Worm (Caenorhabditis elegans) whole organism, mixed stage, embryonic: Measurements from ENCODE around the gene dct-13.

Experiments
- M03D4.4 ChIP-seq: sonication (generic microtip); optimal IDR thresholded peaks from 2 replicates; lab custom pipeline; 2017; ENCODE audit warnings: mild to moderate bottlenecking, missing genetic modification characterization, missing compliant biosample characterization
- bed-3 ChIP-seq: fragments of 200-800 bp; sonication (Bioruptor generic); optimal IDR thresholded peaks from 3 replicates; lab custom pipeline; 2018; ENCODE audit warnings: mild to moderate bottlenecking, missing genetic modification characterization, moderate library complexity, missing compliant biosample characterization
- blmp-1 ChIP-seq: fragments of 150-350 bp; optimal IDR thresholded peaks from 2 replicates; lab custom pipeline; 2014; ENCODE audit warnings: missing biosample characterization, missing genetic modification characterization
- ceh-39 ChIP-seq: fragments of 150-350 bp; optimal IDR thresholded peaks from 2 replicates; lab custom pipeline; 2014; ENCODE audit warnings: missing biosample characterization, missing genetic modification characterization
- ceh-43 ChIP-seq: fragments of 200-800 bp; sonication (Bioruptor generic); optimal IDR thresholded peaks from 2 replicates; lab custom pipeline; 2018; ENCODE audit warnings: mild to moderate bottlenecking, missing genetic modification characterization, moderate library complexity, missing compliant biosample characterization
- ceh-83 ChIP-seq: fragments of 200-800 bp; sonication (Bioruptor generic); optimal IDR thresholded peaks from 2 replicates; lab custom pipeline; 2018; ENCODE audit warnings: mild to moderate bottlenecking, missing genetic modification characterization, missing compliant biosample characterization
- ces-1 ChIP-seq: fragments of 150-350 bp; optimal IDR thresholded peaks from 2 replicates; lab custom pipeline; 2014; ENCODE audit warnings: missing biosample characterization, missing genetic modification reagents, missing genetic modification characterization
- cnd-1 ChIP-seq: fragments of 200-800 bp; sonication (Bioruptor generic); optimal IDR thresholded peaks from 2 replicates; lab custom pipeline; 2018; ENCODE audit warnings: mild to moderate bottlenecking, missing genetic modification characterization, missing compliant biosample characterization
- elt-1 ChIP-seq: sonication (generic microtip); optimal IDR thresholded peaks from 2 replicates; lab custom pipeline; 2017; ENCODE audit warnings: missing genetic modification characterization, mild to moderate bottlenecking, missing compliant biosample characterization, antibody characterized with exemption, moderate library complexity, borderline replicate concordance; ENCODE audit not compliant: insufficient read depth
- flh-1 ChIP-seq: fragments of 200-800 bp; sonication (Bioruptor generic); optimal IDR thresholded peaks from 2 replicates; lab custom pipeline; 2018; ENCODE audit warnings: mild to moderate bottlenecking, missing genetic modification characterization, moderate library complexity, missing compliant biosample characterization
- ham-2 ChIP-seq: fragments of 200-800 bp; sonication (Bioruptor generic); optimal IDR thresholded peaks from 2 replicates; lab custom pipeline; 2018; ENCODE audit warnings: mild to moderate bottlenecking, missing genetic modification characterization, missing compliant biosample characterization
- hlh-1 ChIP-seq: fragments of 150-350 bp; optimal IDR thresholded peaks from 2 replicates; lab custom pipeline; 2014; ENCODE audit warnings: missing biosample characterization, missing genetic modification reagents, missing genetic modification characterization
- lin-13 ChIP-seq: fragments of 150-350 bp; optimal IDR thresholded peaks from 2 replicates; lab custom pipeline; 2014; ENCODE audit warnings: missing biosample characterization, missing genetic modification characterization
- lin-32 ChIP-seq: fragments of 200-800 bp; sonication (Bioruptor generic); optimal IDR thresholded peaks from 2 replicates; lab custom pipeline; 2018; ENCODE audit warnings: mild to moderate bottlenecking, missing genetic modification characterization, missing compliant biosample characterization
- lsy-2 ChIP-seq: fragments of 150-350 bp; optimal IDR thresholded peaks from 2 replicates; lab custom pipeline; 2014; ENCODE audit warnings: missing biosample characterization, missing genetic modification characterization
- mab-5 ChIP-seq: fragments of 150-350 bp; optimal IDR thresholded peaks from 2 replicates; lab custom pipeline; 2014; ENCODE audit warnings: missing biosample characterization, missing genetic modification characterization
- mep-1 ChIP-seq: fragments of 150-350 bp; optimal IDR thresholded peaks from 2 replicates; lab custom pipeline; 2017; ENCODE audit warnings: missing biosample characterization, missing genetic modification reagents, missing genetic modification characterization, inconsistent platforms
- mls-2 ChIP-seq: sonication (generic microtip); optimal IDR thresholded peaks from 2 replicates; lab custom pipeline; 2016; ENCODE audit warnings: mild to moderate bottlenecking, missing genetic modification characterization, moderate library complexity, missing compliant biosample characterization
- nhr-12 ChIP-seq: fragments of 150-350 bp; optimal IDR thresholded peaks from 2 replicates; lab custom pipeline; 2014; ENCODE audit warnings: missing biosample characterization, missing genetic modification characterization
- nhr-2 ChIP-seq: fragments of 150-350 bp; optimal IDR thresholded peaks from 2 replicates; lab custom pipeline; 2014; ENCODE audit warnings: missing biosample characterization, missing genetic modification characterization
- nhr-237 ChIP-seq: fragments of 150-350 bp; optimal IDR thresholded peaks from 2 replicates; lab custom pipeline; 2014; ENCODE audit warnings: missing biosample characterization, missing genetic modification characterization
- nhr-28 ChIP-seq: fragments of 150-350 bp; optimal IDR thresholded peaks from 2 replicates; lab custom pipeline; 2014; ENCODE audit warnings: missing biosample characterization, missing genetic modification characterization
- nhr-76 ChIP-seq: sonication (generic microtip); optimal IDR thresholded peaks from 2 replicates; lab custom pipeline; 2017; ENCODE audit warnings: missing biosample characterization, missing genetic modification characterization
- snpc-4 ChIP-seq: fragments of 150-350 bp; optimal IDR thresholded peaks from 2 replicates; lab custom pipeline; 2014; ENCODE audit warnings: missing biosample characterization, missing genetic modification characterization
- sptf-1 ChIP-seq: sonication (generic microtip); optimal IDR thresholded peaks from 2 replicates; lab custom pipeline; 2017; ENCODE audit warnings: mild to moderate bottlenecking, missing genetic modification characterization, moderate library complexity, missing compliant biosample characterization
- tbx-8 ChIP-seq: fragments of 200-800 bp; sonication (Bioruptor generic); optimal IDR thresholded peaks from 2 replicates; lab custom pipeline; 2018; ENCODE audit warnings: mild to moderate bottlenecking, missing genetic modification characterization, moderate library complexity, missing compliant biosample characterization
- unc-120 ChIP-seq: sonication (generic microtip); optimal IDR thresholded peaks from 2 replicates; lab custom pipeline; 2017; ENCODE audit warnings: missing genetic modification characterization, missing compliant biosample characterization; ENCODE audit not compliant: poor library complexity, severe bottlenecking
- unc-39 ChIP-seq: fragments of 150-350 bp; optimal IDR thresholded peaks from 2 replicates; lab custom pipeline; 2014; ENCODE audit warnings: missing biosample characterization, missing genetic modification characterization
- zip-8 ChIP-seq: fragments of 150-350 bp; optimal IDR thresholded peaks from 2 replicates; lab custom pipeline; 2014; ENCODE audit warnings: missing biosample characterization, missing genetic modification characterization
- ztf-11 ChIP-seq: fragments of 150-350 bp; optimal IDR thresholded peaks from 2 replicates; lab custom pipeline; 2014; ENCODE audit warnings: missing biosample characterization, missing genetic modification characterization

Gene dct-13

DNA sequence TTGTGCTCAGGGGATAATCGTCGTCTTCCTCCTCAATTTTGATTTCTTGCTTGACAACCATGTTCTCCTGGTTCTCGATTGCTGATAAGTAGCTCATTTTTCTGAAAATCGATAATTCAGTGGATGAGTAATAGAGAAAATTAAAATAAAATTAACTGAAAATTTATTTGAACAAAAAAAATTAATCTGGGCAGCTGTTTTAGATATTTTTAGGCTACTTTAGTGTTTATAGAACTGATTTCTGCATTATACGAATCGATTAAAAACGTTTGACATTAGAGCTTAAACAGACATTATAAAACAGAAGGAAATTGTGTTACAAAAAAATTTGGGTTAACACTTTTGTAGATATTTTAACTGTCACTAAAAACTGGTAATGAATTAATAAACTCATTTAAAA lies 23.3 kb upstream of the dct-13 start, which contains the start of gene athp-3:
athp-3 (minus strand) TSS at position 101 of the 400 bp plus-strand sequence.
- TF ChIP-seq ceh-39 (tag; lab: Kevin White, UChicago) (no peak), lin-13 (tag; lab: Kevin White, UChicago) (no peak), mab-5 (tag; lab: Kevin White, UChicago) (no peak), flh-1 (GFP tag; lab: Kevin White, UChicago) (no peak), ces-1 (GFP tag; lab: Kevin White, UChicago) (no peak), lsy-2 (tag; lab: Kevin White, UChicago) (no peak), sptf-1 (tag; lab: Kevin White, UChicago) (no peak), ceh-83 (GFP tag; lab: Kevin White, UChicago) (no peak), nhr-2 (tag; lab: Kevin White, UChicago) (no peak), cnd-1 (tag; lab: Kevin White, UChicago) (no peak), mep-1 (tag; lab: Kevin White, UChicago) (no peak), hlh-1 (tag; lab: Kevin White, UChicago) (no peak), ztf-11 (no peak), bed-3 (GFP tag; lab: Kevin White, UChicago) (no peak)

DNA sequence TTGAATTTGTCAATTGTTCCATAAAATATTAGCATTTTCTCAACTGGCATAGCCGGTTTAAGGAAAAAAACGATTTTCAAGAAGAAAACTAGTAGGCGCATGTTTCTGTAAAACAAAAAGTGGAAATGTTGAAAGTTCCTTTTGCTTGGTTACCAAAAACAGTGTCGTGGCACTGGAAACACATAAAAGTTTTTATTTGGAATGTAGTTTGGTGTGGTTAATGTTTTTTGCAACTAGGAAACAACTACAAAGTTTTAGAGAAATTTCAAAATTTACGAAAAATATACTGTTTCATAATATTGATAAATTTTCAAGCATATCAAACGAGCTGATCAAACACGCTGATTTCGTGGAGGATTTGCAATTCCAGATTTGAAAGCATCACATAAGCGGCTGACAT lies 20.8 kb upstream of the dct-13 start, which contains the start of gene clec-195:
clec-195 (minus strand) TSS at position 101 of the 400 bp plus-strand sequence.
- TF ChIP-seq ceh-43 (no peak), nhr-28 (tag; lab: Kevin White, UChicago) (no peak), unc-120 (tag; lab: Kevin White, UChicago) (no peak), nhr-76 (tag; lab: Kevin White, UChicago) (no peak), zip-8 (tag; lab: Kevin White, UChicago) (no peak), blmp-1 (tag; lab: Kevin White, UChicago) (no peak), ceh-83 (GFP tag; lab: Kevin White, UChicago) (no peak), nhr-2 (tag; lab: Kevin White, UChicago) (no peak), unc-39 (tag; lab: Kevin White, UChicago) (no peak), ztf-11 (no peak)

DNA sequence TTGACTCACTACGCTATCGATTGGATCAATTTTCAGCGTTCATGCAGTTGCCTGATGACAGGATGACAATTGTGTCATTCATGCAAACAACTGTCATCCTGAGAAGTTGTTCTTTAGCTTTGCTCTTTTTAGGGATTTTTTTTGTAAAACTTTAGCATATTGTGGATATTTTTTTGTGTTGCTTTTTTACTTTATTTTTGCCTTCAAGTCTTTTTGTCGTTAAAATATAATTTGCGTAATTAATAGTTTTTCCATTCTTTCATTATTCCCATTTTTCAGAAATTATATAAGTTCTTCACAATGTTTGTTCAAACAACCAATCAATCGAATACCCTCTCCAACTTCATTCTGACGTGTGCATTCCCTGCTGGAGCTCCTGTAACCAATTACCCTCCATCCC lies 15.7 kb upstream of the dct-13 start, which contains the start of gene Y116A8C.20:
Y116A8C.20 (plus strand) TSS at position 301 of the 400 bp plus-strand sequence.
- TF ChIP-seq hlh-1 (tag; lab: Kevin White, UChicago) (no peak), lin-32 (GFP tag; lab: Kevin White, UChicago) (no peak)

DNA sequence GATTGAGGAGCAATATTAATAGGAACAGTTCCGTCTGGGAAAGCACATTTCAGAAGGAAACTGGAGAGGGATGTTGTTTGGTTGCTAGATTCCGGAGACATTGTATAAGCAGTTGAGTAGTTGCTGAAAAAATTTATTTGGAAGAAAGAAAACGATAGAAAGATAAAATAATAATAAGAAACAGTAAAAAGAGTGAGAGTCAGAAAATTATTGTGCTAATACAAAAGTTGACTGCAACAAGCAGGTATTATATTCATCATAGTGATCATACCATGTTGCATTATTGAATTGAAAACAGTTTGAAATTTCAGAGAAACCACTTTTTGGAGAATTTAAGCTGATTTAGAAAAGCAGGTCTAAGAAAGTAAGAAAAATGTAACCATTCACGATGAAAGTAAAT lies 14.6 kb upstream of the dct-13 start, which contains the start of gene Y116A8C.19:
Y116A8C.19 (minus strand) TSS at position 101 of the 400 bp plus-strand sequence.
- TF ChIP-seq cnd-1 (tag; lab: Kevin White, UChicago): no peak
- no peak for TF ChIP-seq hlh-1 (tag; lab: Kevin White, UChicago)
- no peak for TF ChIP-seq M03D4.4
- TF ChIP-seq flh-1 (GFP tag; lab: Kevin White, UChicago): no peak
- no peak for TF ChIP-seq ceh-39 (tag; lab: Kevin White, UChicago)
- no peak for TF ChIP-seq ceh-83 (GFP tag; lab: Kevin White, UChicago)
- TF ChIP-seq ham-2 (GFP tag; lab: Kevin White, UChicago): no peak
- no peak for TF ChIP-seq nhr-12 (tag; lab: Kevin White, UChicago)
- TF ChIP-seq mep-1 (tag; lab: Kevin White, UChicago): no peak
- TF ChIP-seq mab-5 (tag; lab: Kevin White, UChicago): no peak
- TF ChIP-seq nhr-2 (tag; lab: Kevin White, UChicago): no peak
- no peak for TF ChIP-seq nhr-28 (tag; lab: Kevin White, UChicago)
- no peak for TF ChIP-seq snpc-4 (tag; lab: Kevin White, UChicago)
- no peak for TF ChIP-seq unc-120 (tag; lab: Kevin White, UChicago)
- no peak for TF ChIP-seq bed-3 (GFP tag; lab: Kevin White, UChicago)
- TF ChIP-seq lin-32 (GFP tag; lab: Kevin White, UChicago): no peak
- TF ChIP-seq tbx-8 (GFP tag; lab: Kevin White, UChicago): no peak
- TF ChIP-seq sptf-1 (tag; lab: Kevin White, UChicago): no peak
- no peak for TF ChIP-seq mls-2 (tag; lab: Kevin White, UChicago)

DNA sequence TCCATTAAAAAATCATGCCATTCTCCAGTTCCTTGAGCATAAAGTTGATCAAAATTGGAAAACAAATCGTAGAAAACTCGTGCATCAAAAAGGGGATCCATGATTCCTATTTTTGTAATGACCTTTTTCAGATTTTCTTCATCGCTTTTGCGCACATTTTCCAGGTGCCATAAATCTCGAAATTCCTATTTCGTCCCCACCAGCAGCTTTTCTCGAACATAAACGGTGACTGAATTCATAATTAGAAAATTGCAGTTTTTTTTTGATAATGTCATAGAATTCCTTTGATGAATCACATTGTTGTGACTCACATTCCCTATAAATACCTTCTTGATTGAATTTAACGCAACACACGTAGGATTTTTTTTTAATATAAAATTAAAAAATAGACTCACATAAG lies 5.6 kb upstream of the dct-13 start, which contains the start of gene nhr-229:
nhr-229 (minus strand) TSS at position 101 of the 400 bp plus-strand sequence.
- TF ChIP-seq hlh-1 (tag; lab: Kevin White, UChicago): no peak
- TF ChIP-seq nhr-28 (tag; lab: Kevin White, UChicago): no peak
- no peak for TF ChIP-seq flh-1 (GFP tag; lab: Kevin White, UChicago)
- no peak for TF ChIP-seq nhr-237 (tag; lab: Kevin White, UChicago)
- TF ChIP-seq lsy-2 (tag; lab: Kevin White, UChicago): no peak
- TF ChIP-seq elt-1: no peak
- TF ChIP-seq unc-120 (tag; lab: Kevin White, UChicago): no peak
- no peak for TF ChIP-seq ztf-11
- TF ChIP-seq M03D4.4: no peak
- TF ChIP-seq nhr-76 (tag; lab: Kevin White, UChicago): no peak
- no peak for TF ChIP-seq ceh-39 (tag; lab: Kevin White, UChicago)
- TF ChIP-seq unc-39 (tag; lab: Kevin White, UChicago): no peak
